Fruit fly (Drosophila melanogaster) whole organism, embryonic: ENCODE results near the gene Sodh2.

Source experiments
- ATbp ChIP-seq: fragments of 200-800 bp; sonication (Bioruptor generic); optimal IDR thresholded peaks from 2 replicates; lab custom pipeline; 2017; ENCODE audit warnings: missing biosample characterization, mild to moderate bottlenecking, missing genetic modification characterization, missing genetic modification reagents
- Bgb ChIP-seq: fragments of 200-800 bp; sonication (Bioruptor generic); IDR thresholded peaks from 2 replicates; pipeline ENCODE4 v1.3.6; 2022; ENCODE audit warnings: missing biosample characterization, missing genetic modification characterization; ENCODE audit not compliant: partially characterized antibody
- CG1024 ChIP-seq: fragments of 200-800 bp; sonication (Bioruptor generic); IDR thresholded peaks from 2 replicates; pipeline ENCODE4 v1.3.6; 2022; ENCODE audit warnings: missing biosample characterization, missing genetic modification characterization
- CG11247 ChIP-seq: fragments of 200-800 bp; sonication (Bioruptor generic); IDR thresholded peaks from 2 replicates; pipeline ENCODE4 v1.3.6; 2022; ENCODE audit warnings: missing biosample characterization, missing genetic modification characterization
- CG11560 ChIP-seq: fragments of 200-800 bp; sonication (Bioruptor generic); IDR thresholded peaks from 3 replicates; pipeline ENCODE4 v1.3.6; 2022; ENCODE audit warnings: missing biosample characterization, missing genetic modification characterization
- CG11695 ChIP-seq: fragments of 200-800 bp; sonication (Bioruptor generic); IDR thresholded peaks from 3 replicates; pipeline ENCODE4 v1.3.6; 2022; ENCODE audit warnings: missing biosample characterization, missing genetic modification characterization
- CG12104 ChIP-seq: fragments of 200-800 bp; sonication (Bioruptor generic); optimal IDR thresholded peaks from 3 replicates; lab custom pipeline; 2016; ENCODE audit warnings: missing biosample characterization, missing genetic modification characterization
- CG14860 ChIP-seq: fragments of 200-800 bp; sonication (Bioruptor generic); IDR thresholded peaks from 3 replicates; pipeline ENCODE4 v1.3.6; 2022; ENCODE audit warnings: missing biosample characterization, missing genetic modification characterization; ENCODE audit not compliant: partially characterized antibody
- CG15011 ChIP-seq: fragments of 200-800 bp; sonication (Bioruptor generic); optimal IDR thresholded peaks from 3 replicates; lab custom pipeline; 2018; ENCODE audit warnings: missing biosample characterization, mild to moderate bottlenecking, missing genetic modification characterization
- CG15514 ChIP-seq: fragments of 200-800 bp; sonication (Bioruptor generic); optimal IDR thresholded peaks from 3 replicates; lab custom pipeline; 2017; ENCODE audit warnings: missing biosample characterization, missing genetic modification characterization, mild to moderate bottlenecking, moderate library complexity, missing genetic modification reagents
- CG15601 ChIP-seq: fragments of 200-800 bp; sonication (Bioruptor generic); optimal IDR thresholded peaks from 3 replicates; lab custom pipeline; 2019; ENCODE audit warnings: missing biosample characterization, mild to moderate bottlenecking, missing genetic modification characterization, moderate library complexity
- CG16863 ChIP-seq: fragments of 200-800 bp; sonication (Bioruptor generic); optimal IDR thresholded peaks from 3 replicates; lab custom pipeline; 2016; ENCODE audit warnings: missing biosample characterization, missing genetic modification characterization
- CG31441 ChIP-seq: fragments of 200-800 bp; sonication (Bioruptor generic); IDR thresholded peaks from 2 replicates; pipeline ENCODE4 v1.3.6; 2022; ENCODE audit warnings: missing biosample characterization, missing genetic modification characterization
- CG3281 ChIP-seq: fragments of 200-800 bp; sonication (Bioruptor generic); optimal IDR thresholded peaks from 3 replicates; lab custom pipeline; 2017; ENCODE audit warnings: missing biosample characterization, mild to moderate bottlenecking, missing genetic modification characterization
- CG3726 ChIP-seq: fragments of 200-800 bp; sonication (Bioruptor generic); IDR thresholded peaks from 3 replicates; pipeline ENCODE4, ENCODE4 v1.3.6; 2022; ENCODE audit warnings: missing biosample characterization, missing genetic modification characterization
- CG6813 ChIP-seq: fragments of 200-800 bp; sonication (Bioruptor generic); optimal IDR thresholded peaks from 2 replicates; lab custom pipeline; 2017; ENCODE audit warnings: missing biosample characterization, missing genetic modification characterization, mild to moderate bottlenecking, moderate library complexity, missing genetic modification reagents
- CG7839 ChIP-seq: fragments of 200-800 bp; sonication (Bioruptor generic); optimal IDR thresholded peaks from 3 replicates; lab custom pipeline; 2018; ENCODE audit warnings: missing biosample characterization, mild to moderate bottlenecking, missing genetic modification characterization, moderate library complexity
- CG8944 ChIP-seq: fragments of 200-800 bp; sonication (Bioruptor generic); optimal IDR thresholded peaks from 3 replicates; lab custom pipeline; 2016; ENCODE audit warnings: missing biosample characterization, missing genetic modification characterization
- CG9609 ChIP-seq: fragments of 200-800 bp; sonication (Bioruptor generic); optimal IDR thresholded peaks from 3 replicates; lab custom pipeline; 2016; ENCODE audit warnings: missing biosample characterization, missing genetic modification characterization
- D19A ChIP-seq: fragments of 200-800 bp; optimal IDR thresholded peaks from 3 replicates; lab custom pipeline; 2019; ENCODE audit warnings: missing biosample characterization, mild to moderate bottlenecking, missing genetic modification characterization, moderate library complexity
- Eip74EF ChIP-seq, 2 experiments: fragments of 200-800 bp in 1 of 2; fragments of >200 bp in 1 of 2; sonication (Bioruptor generic) in 1 of 2; optimal IDR thresholded peaks; 2 replicates each; lab custom pipeline; 2017 to 2019; ENCODE audit warnings: missing biosample characterization in 2 of 2, missing genetic modification characterization in 2 of 2, mild to moderate bottlenecking in 1 of 2, moderate library complexity in 1 of 2
- Elba2 ChIP-seq: fragments of 200-800 bp; sonication (Bioruptor generic); optimal IDR thresholded peaks from 3 replicates; lab custom pipeline; 2016; ENCODE audit warnings: missing biosample characterization, missing genetic modification characterization
- Hmx ChIP-seq: fragments of 200-800 bp; sonication (Bioruptor generic); optimal IDR thresholded peaks from 2 replicates; lab custom pipeline; 2016; ENCODE audit warnings: missing biosample characterization, missing genetic modification characterization
- Lim3 ChIP-seq: fragments of 200-800 bp; sonication (Bioruptor generic); IDR thresholded peaks from 2 replicates; pipeline ENCODE4 v1.3.6; 2022; ENCODE audit warnings: missing biosample characterization, missing genetic modification characterization
- Poxn ChIP-seq: fragments of 200-800 bp; sonication (Bioruptor generic); IDR thresholded peaks from 2 replicates; pipeline ENCODE4 v1.3.6; 2022; ENCODE audit warnings: missing biosample characterization, missing genetic modification characterization
- Sry-β ChIP-seq: fragments of 200-800 bp; sonication (Bioruptor generic); optimal IDR thresholded peaks from 2 replicates; lab custom pipeline; 2018; ENCODE audit warnings: missing biosample characterization, mild to moderate bottlenecking, missing genetic modification characterization, moderate library complexity
- TFAM ChIP-seq: fragments of 200-800 bp; sonication (Bioruptor generic); optimal IDR thresholded peaks from 2 replicates; lab custom pipeline; 2017; ENCODE audit warnings: missing biosample characterization, missing genetic modification characterization, inconsistent platforms
- YL-1 ChIP-seq: fragments of 200-800 bp; sonication (Bioruptor generic); optimal IDR thresholded peaks from 3 replicates; lab custom pipeline; 2017; ENCODE audit warnings: missing biosample characterization, mild to moderate bottlenecking, missing genetic modification characterization
- ac ChIP-seq: fragments of 200-800 bp; sonication (Bioruptor generic); optimal IDR thresholded peaks from 3 replicates; lab custom pipeline; 2017; ENCODE audit warnings: missing biosample characterization, mild to moderate bottlenecking, missing genetic modification characterization
- ap ChIP-seq: fragments of 200-800 bp; sonication (Bioruptor generic); IDR thresholded peaks from 2 replicates; pipeline ENCODE4 v1.3.6; 2022; ENCODE audit warnings: missing biosample characterization, missing genetic modification characterization
- chn ChIP-seq: fragments of 200-800 bp; sonication (Bioruptor generic); optimal IDR thresholded peaks from 2 replicates; lab custom pipeline; 2016; ENCODE audit warnings: missing biosample characterization, missing genetic modification characterization
- ci ChIP-seq: fragments of 200-800 bp; sonication (Bioruptor generic); IDR thresholded peaks from 3 replicates; pipeline ENCODE4 v1.3.6; 2022; ENCODE audit warnings: missing biosample characterization, missing genetic modification characterization
- crol ChIP-seq: fragments of 200-800 bp; sonication (Bioruptor generic); IDR thresholded peaks from 2 replicates; pipeline ENCODE4 v1.3.6; 2022; ENCODE audit warnings: missing biosample characterization, missing genetic modification characterization
- crp ChIP-seq, 2 experiments: fragments of 200-800 bp; sonication (Bioruptor generic); optimal IDR thresholded peaks; 2 replicates in 1 of 2; 3 replicates in 1 of 2; lab custom pipeline; 2017; ENCODE audit warnings: missing biosample characterization in 2 of 2, missing genetic modification characterization in 2 of 2, mild to moderate bottlenecking in 1 of 2, moderate library complexity in 1 of 2
- disco-r ChIP-seq: fragments of 200-800 bp; sonication (Bioruptor generic); optimal IDR thresholded peaks from 2 replicates; lab custom pipeline; 2016; ENCODE audit warnings: missing biosample characterization, missing genetic modification characterization
- eyg ChIP-seq: fragments of 200-800 bp; sonication (Bioruptor generic); optimal IDR thresholded peaks from 3 replicates; lab custom pipeline; 2016; ENCODE audit warnings: missing biosample characterization, missing genetic modification characterization
- fru ChIP-seq: fragments of >200 bp; optimal IDR thresholded peaks from 2 replicates; lab custom pipeline; 2017
- ftz-f1 ChIP-seq: fragments of 200-800 bp; sonication (Bioruptor generic); optimal IDR thresholded peaks from 2 replicates; lab custom pipeline; 2016; ENCODE audit warnings: missing biosample characterization, missing genetic modification characterization
- gce ChIP-seq: fragments of 200-800 bp; sonication (Bioruptor generic); IDR thresholded peaks from 3 replicates; pipeline ENCODE4 v1.3.6; 2022; ENCODE audit warnings: missing biosample characterization, missing genetic modification characterization
- grau ChIP-seq: fragments of 200-800 bp; optimal IDR thresholded peaks from 3 replicates; lab custom pipeline; 2019; ENCODE audit warnings: missing biosample characterization, mild to moderate bottlenecking, missing genetic modification characterization, moderate library complexity
- gt ChIP-seq: fragments of 200-800 bp; sonication (Bioruptor generic); IDR thresholded peaks from 2 replicates; pipeline ENCODE4 v1.3.6; 2022; ENCODE audit warnings: missing biosample characterization, missing genetic modification characterization
- ham ChIP-seq: fragments of 200-800 bp; sonication (Bioruptor generic); IDR thresholded peaks from 2 replicates; pipeline ENCODE4 v1.3.6; 2022; ENCODE audit warnings: missing biosample characterization, missing genetic modification characterization
- hkb ChIP-seq, 2 experiments: fragments of 200-800 bp in 1 of 2; fragments of >200 bp in 1 of 2; sonication (Bioruptor generic) in 1 of 2; IDR thresholded peaks in 1 of 2; optimal IDR thresholded peaks in 1 of 2; 2 replicates each; pipeline versions ENCODE4 v1.3.6 to Lab custom; 2017 to 2022; ENCODE audit warnings: missing biosample characterization in 1 of 2, missing genetic modification characterization in 1 of 2
- jing ChIP-seq: fragments of 200-800 bp; sonication (Bioruptor generic); optimal IDR thresholded peaks from 2 replicates; lab custom pipeline; 2018; ENCODE audit warnings: missing biosample characterization, mild to moderate bottlenecking, missing genetic modification characterization
- nmo ChIP-seq: fragments of 200-800 bp; sonication (Bioruptor generic); optimal IDR thresholded peaks from 2 replicates; lab custom pipeline; 2018; ENCODE audit warnings: missing biosample characterization, mild to moderate bottlenecking, missing genetic modification characterization, moderate library complexity
- psq ChIP-seq: fragments of 200-800 bp; sonication (Bioruptor generic); optimal IDR thresholded peaks from 2 replicates; lab custom pipeline; 2017; ENCODE audit warnings: missing biosample characterization, missing genetic modification characterization
- repo ChIP-seq: fragments of 200-800 bp; sonication (Bioruptor generic); optimal IDR thresholded peaks from 2 replicates; lab custom pipeline; 2016; ENCODE audit warnings: missing biosample characterization, missing genetic modification characterization
- scrt ChIP-seq: fragments of 200-800 bp; sonication (Bioruptor generic); optimal IDR thresholded peaks from 2 replicates; lab custom pipeline; 2018; ENCODE audit warnings: missing biosample characterization, mild to moderate bottlenecking, missing genetic modification characterization, moderate library complexity
- sd ChIP-seq: fragments of 200-800 bp; sonication (Bioruptor generic); optimal IDR thresholded peaks from 3 replicates; lab custom pipeline; 2018; ENCODE audit warnings: missing biosample characterization, mild to moderate bottlenecking, missing genetic modification characterization, moderate library complexity

Sodh2 gene

dm6 chr3R:10872148-10872783, 3.9 kb upstream of the Sodh2 start, which contains the start of gene Fdh (continued):
- TF ChIP-seq CG15011 (GFP tag; lab: Kevin White, UChicago) (no peak), jing (GFP tag; lab: Kevin White, UChicago) (no peak), eyg (GFP tag; lab: Kevin White, UChicago) (no peak), psq (GFP tag; lab: Kevin White, UChicago) (no peak), disco-r (GFP tag; lab: Kevin White, UChicago) (peak; percentile 2), crol (GFP tag; lab: Robert Waterston, UW) (peak; percentile 35; the same call in 1 of the 2 replicates), ci (GFP tag; lab: Robert Waterston, UW) (0 out of 3 replicates have a peak, but pooled peaks have one; percentile 35), CG15514 (peak; percentile 49), grau (tag; lab: Kevin White, UChicago) (peak; percentile 66), Bgb (GFP tag; lab: Robert Waterston, UW) (no peak), hkb (optimal IDR thresholded peaks at IDR 0.05; lab: Kevin White, UChicago) (peak; percentile 16), hkb (GFP tag; IDR thresholded peaks at IDR 0.05; lab: Robert Waterston, UW) (peak; percentile 27; the same call in 1 of the 2 replicates), ham (GFP tag; lab: Robert Waterston, UW) (no peak), CG7839 (tag; lab: Kevin White, UChicago) (peak; percentile 59), TFAM (no peak), ATbp (GFP tag; lab: Kevin White, UChicago) (no peak), nmo (GFP tag; lab: Kevin White, UChicago) (peak; percentile 80), CG6813 (GFP tag; lab: Kevin White, UChicago) (no peak), Eip74EF (GFP tag; optimal IDR thresholded peaks at IDR 0.05; lab: Kevin White, UChicago) (peak in 1 of 2 experiments; percentile 38), CG3281 (GFP tag; lab: Kevin White, UChicago) (peak; percentile 54), crp (GFP tag; optimal IDR thresholded peaks at IDR 0.05; lab: Kevin White, UChicago) (peak; percentile 78 to 90), CG3726 (GFP tag; lab: Robert Waterston, UW) (no peak), ap (GFP tag; lab: Robert Waterston, UW) (no peak), gce (GFP tag; lab: Robert Waterston, UW) (0 out of 3 replicates have a peak, but pooled peaks have one; percentile 28), CG1024 (GFP tag; lab: Robert Waterston, UW) (no peak), sd (tag; lab: Kevin White, UChicago) (peak; percentile 58), Elba2 (GFP tag; lab: Kevin White, UChicago) (peak; percentile 80), scrt (GFP tag; lab: Kevin White, UChicago) (peak; percentile 14), ftz-f1 (GFP tag; lab: Kevin White, UChicago) (peak; percentile 55), CG11695 (GFP tag; lab: Robert Waterston, UW) (peak; percentile 19; the same call in 1 of the 3 replicates), CG16863 (peak; percentile 9), gt (GFP tag; lab: Robert Waterston, UW) (no peak), CG14860 (GFP tag; lab: Robert Waterston, UW) (no peak), CG11560 (tag; lab: Robert Waterston, UW) (no peak), Poxn (GFP tag; lab: Robert Waterston, UW) (no peak), CG31441 (peak; percentile 76), Hmx (GFP tag; lab: Kevin White, UChicago) (no peak), YL-1 (GFP tag; lab: Kevin White, UChicago) (peak; percentile 41), CG11247 (no peak), Lim3 (GFP tag; lab: Robert Waterston, UW) (no peak), repo (GFP tag; lab: Kevin White, UChicago) (peak; percentile 0), ac (GFP tag; lab: Kevin White, UChicago) (no peak), CG12104 (peak; percentile 57), Sry-β (GFP tag; lab: Kevin White, UChicago) (peak; percentile 6), D19A (tag; lab: Kevin White, UChicago) (peak; percentile 36), fru (no peak), CG15601 (tag; lab: Kevin White, UChicago) (peak; percentile 69), CG9609 (GFP tag; lab: Kevin White, UChicago) (no peak), chn (GFP tag; lab: Kevin White, UChicago) (peak; percentile 1), CG8944 (GFP tag; lab: Kevin White, UChicago) (no peak)
